Worm (Caenorhabditis elegans): ENCODE measurements around the gene fbxa-80.

- no peak for TF ChIP-seq hmg-4 (GFP tag; optimal IDR thresholded peaks at IDR 0.05)
- no peak for TF ChIP-seq hnd-1 (tag; optimal IDR thresholded peaks at IDR 0.05)
- TF ChIP-seq ceh-36 (tag; optimal IDR thresholded peaks at IDR 0.05): no peak
- TF ChIP-seq hmbx-1 (tag; optimal IDR thresholded peaks at IDR 0.05): no peak
- no peak for TF ChIP-seq ama-1 (optimal IDR thresholded peaks at IDR 0.05)
- TF ChIP-seq flt-1 (GFP tag; IDR thresholded peaks at IDR 0.05): no peak
- TF ChIP-seq sea-1 (GFP tag; conservative IDR thresholded peaks at IDR 0.05): no peak
- TF ChIP-seq ets-7 (tag; optimal IDR thresholded peaks at IDR 0.05): no peak
- no peak for TF ChIP-seq tbx-37 (GFP tag; conservative IDR thresholded peaks at IDR 0.05)
- no peak for TF ChIP-seq tra-4 (tag; optimal IDR thresholded peaks at IDR 0.05)
- no peak for TF ChIP-seq tbx-11 (GFP tag; IDR thresholded peaks at IDR 0.05)
- TF ChIP-seq B0310.2 (tag; optimal IDR thresholded peaks at IDR 0.05): no peak
- TF ChIP-seq aly-1 (tag; optimal IDR thresholded peaks at IDR 0.05): no peak
- TF ChIP-seq ceh-13 (GFP tag; optimal IDR thresholded peaks at IDR 0.05): no peak
Measured at ce11 chrIII:1323555-1323954, 8.5 kb upstream of the fbxa-80 start.

Data from whole organism, early embryonic.